Worm (Caenorhabditis elegans) whole organism, L3 larva: ENCODE measurements around the gene R07E5.17.

Source experiments
- R02D3.7 ChIP-seq: fragments of 150-350 bp; optimal IDR thresholded peaks from 2 replicates; lab custom pipeline; 2014; ENCODE audit warnings: missing biosample characterization, missing genetic modification characterization
- aly-2 ChIP-seq: fragments of 150-350 bp; optimal IDR thresholded peaks from 2 replicates; lab custom pipeline; 2014; ENCODE audit warnings: missing biosample characterization, missing genetic modification characterization
- elt-1 ChIP-seq: fragments of 150-350 bp; optimal IDR thresholded peaks from 2 replicates; lab custom pipeline; 2014; ENCODE audit warnings: missing biosample characterization, missing genetic modification characterization
- elt-3 ChIP-seq, 3 experiments: fragments of 150-350 bp in 1 of 3; sonication (generic microtip) in 2 of 3; optimal IDR thresholded peaks; 2 replicates in 2 of 3; 4 replicates in 1 of 3; lab custom pipeline; 2014 to 2017; ENCODE audit warnings: missing biosample characterization in 3 of 3, missing genetic modification characterization in 3 of 3
- fkh-10 ChIP-seq: sonication (generic microtip); optimal IDR thresholded peaks from 2 replicates; lab custom pipeline; 2017; ENCODE audit warnings: missing biosample characterization, missing genetic modification reagents, missing genetic modification characterization
- nfya-1 ChIP-seq: sonication (generic microtip); optimal IDR thresholded peaks from 2 replicates; lab custom pipeline; 2017; ENCODE audit warnings: missing genetic modification characterization, mild to moderate bottlenecking, missing compliant biosample characterization, antibody characterized with exemption, moderate library complexity; ENCODE audit not compliant: insufficient read depth
- nhr-237 ChIP-seq: fragments of 150-350 bp; optimal IDR thresholded peaks from 2 replicates; lab custom pipeline; 2014; ENCODE audit warnings: missing biosample characterization, missing genetic modification characterization
- nhr-76 ChIP-seq: fragments of 150-350 bp; sonication (generic microtip); optimal IDR thresholded peaks from 5 replicates; lab custom pipeline; 2014; ENCODE audit warnings: missing biosample characterization, missing genetic modification characterization
- nhr-77 ChIP-seq: fragments of 150-350 bp; optimal IDR thresholded peaks from 2 replicates; lab custom pipeline; 2014; ENCODE audit warnings: missing biosample characterization, missing genetic modification characterization
- snpc-4 ChIP-seq: fragments of 150-350 bp; optimal IDR thresholded peaks from 2 replicates; lab custom pipeline; 2014; ENCODE audit warnings: missing biosample characterization, missing genetic modification characterization
- unc-62 ChIP-seq: fragments of 150-350 bp; sonication (generic microtip); optimal IDR thresholded peaks from 4 replicates; lab custom pipeline; 2014; ENCODE audit warnings: missing biosample characterization, missing genetic modification reagents, missing genetic modification characterization
- zag-1 ChIP-seq: fragments of 150-350 bp; optimal IDR thresholded peaks from 2 replicates; lab custom pipeline; 2014; ENCODE audit warnings: missing biosample characterization, missing genetic modification characterization
- ztf-11 ChIP-seq: fragments of 150-350 bp; optimal IDR thresholded peaks from 2 replicates; lab custom pipeline; 2014; ENCODE audit warnings: missing biosample characterization, missing genetic modification characterization

DNA sequence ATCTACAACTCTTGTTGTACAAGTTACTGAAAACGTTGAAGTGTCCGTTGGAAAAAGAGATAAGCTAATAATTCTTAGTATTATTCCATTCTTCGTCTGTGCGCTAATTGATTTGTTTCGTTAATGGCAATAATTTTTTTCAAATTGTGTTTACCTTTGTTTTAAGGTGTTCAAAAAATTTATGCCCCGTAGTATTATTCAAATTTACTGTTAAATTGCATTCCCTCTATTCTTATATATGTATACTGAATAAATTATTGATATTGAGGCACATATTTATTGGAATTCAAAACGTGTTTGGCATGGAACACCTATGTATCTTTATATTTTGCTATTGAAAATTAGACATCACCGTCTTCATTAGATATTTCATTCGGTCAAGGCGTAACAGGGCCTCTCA lies 29.4 kb downstream of the R07E5.17 start, which contains the start of gene pals-26:
- TF ChIP-seq nhr-76 (tag; lab: Kevin White, UChicago) (no peak), nfya-1 (no peak), fkh-10 (no peak), aly-2 (tag; lab: Kevin White, UChicago) (no peak), R02D3.7 (no peak), zag-1 (tag; lab: Kevin White, UChicago) (no peak), nhr-77 (tag; lab: Kevin White, UChicago) (no peak), snpc-4 (no peak), ztf-11 (no peak), nhr-237 (tag; lab: Kevin White, UChicago) (no peak), elt-1 (tag; lab: Kevin White, UChicago) (no peak), unc-62 (GFP tag; lab: Kevin White, UChicago) (no peak), elt-3 (tag; optimal IDR thresholded peaks at IDR 0.05; lab: Kevin White, UChicago) (no peak)
